Fruit fly (Drosophila melanogaster): Measurements from ENCODE around the gene CG12531.

- TF ChIP-seq psq (optimal IDR thresholded peaks at IDR 0.05): no peak
- no peak for TF ChIP-seq Myc (optimal IDR thresholded peaks at IDR 0.05)
- no peak for TF ChIP-seq Sin3A (optimal IDR thresholded peaks at IDR 0.05)
- TF ChIP-seq h (optimal IDR thresholded peaks at IDR 0.05): no peak
Measured at dm6 chrX:19683040-19683875, 35.5 kb upstream of the CG12531 start, which contains the start of the genes dome and Ubqn.

Data from Kc167 (cell line).